Fruit fly (Drosophila melanogaster): ENCODE results near the gene CG3337.

dm6 chr3R:21210081-21210480 lies 13.3 kb downstream of the CG3337 start:
- no peak for TF ChIP-seq spab (GFP tag; optimal IDR thresholded peaks at IDR 0.05)
- TF ChIP-seq Met (GFP tag; optimal IDR thresholded peaks at IDR 0.05), result no peak
- TF ChIP-seq OdsH (GFP tag; optimal IDR thresholded peaks at IDR 0.05), result no peak
- no peak for TF ChIP-seq Hr4 (GFP tag; optimal IDR thresholded peaks at IDR 0.05)
- no peak for TF ChIP-seq CG9139 (GFP tag; optimal IDR thresholded peaks at IDR 0.05)
- no peak for TF ChIP-seq Sox14 (GFP tag; optimal IDR thresholded peaks at IDR 0.05)
- no peak for TF ChIP-seq CG10669 (GFP tag; optimal IDR thresholded peaks at IDR 0.05)
- TF ChIP-seq dac (GFP tag; optimal IDR thresholded peaks at IDR 0.05), result no peak
- no peak for TF ChIP-seq lz (GFP tag; optimal IDR thresholded peaks at IDR 0.05)
- no peak for TF ChIP-seq CG8632 (GFP tag; optimal IDR thresholded peaks at IDR 0.05)
- no peak for TF ChIP-seq Eip75B (GFP tag; optimal IDR thresholded peaks at IDR 0.05)
- TF ChIP-seq CG4318 (GFP tag; optimal IDR thresholded peaks at IDR 0.05), result no peak
